Worm (Caenorhabditis elegans): ENCODE measurements around the gene Y73F8A.32.

Y73F8A.32 gene

DNA sequence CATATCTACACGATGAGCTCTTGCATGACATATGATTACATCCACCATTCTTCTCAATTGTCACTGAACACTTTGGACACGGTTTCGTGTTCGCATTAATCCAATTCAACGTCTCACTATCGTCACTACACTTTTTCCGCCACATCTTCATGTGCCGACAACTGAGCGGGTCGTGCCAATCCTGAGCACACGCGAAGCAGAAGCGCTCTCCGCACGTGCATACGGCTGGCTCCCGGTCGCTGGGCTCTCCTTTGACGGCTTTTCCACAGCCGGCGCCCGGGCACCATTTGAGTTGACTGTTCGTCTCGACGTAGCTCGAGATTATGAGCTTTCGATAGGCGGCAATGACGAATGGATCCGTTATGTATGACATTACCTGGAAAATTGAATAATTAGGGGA is 4.5 kb upstream of the Y73F8A.32 start:
- TF ChIP-seq efl-1 (GFP tag; optimal IDR thresholded peaks at IDR 0.05) (no peak), Y67H2A.10 (GFP tag; conservative IDR thresholded peaks at IDR 0.05) (no peak), egl-44 (GFP tag; IDR thresholded peaks at IDR 0.05) (no peak), snpc-4 (GFP tag; optimal IDR thresholded peaks at IDR 0.05) (no peak), snpc-4 (tag; optimal IDR thresholded peaks at IDR 0.05) (no peak), gei-17 (GFP tag; optimal IDR thresholded peaks at IDR 0.05) (no peak), athp-1 (tag; optimal IDR thresholded peaks at IDR 0.05) (no peak), madf-10 (tag; optimal IDR thresholded peaks at IDR 0.05) (no peak), ceh-91 (GFP tag; IDR thresholded peaks at IDR 0.05) (no peak), mcd-1 (GFP tag; IDR thresholded peaks at IDR 0.05) (no peak), Y79H2A.3 (GFP tag; conservative IDR thresholded peaks at IDR 0.05) (no peak), lin-40 (tag; optimal IDR thresholded peaks at IDR 0.05) (no peak), ceh-58 (GFP tag; IDR thresholded peaks at IDR 0.05) (no peak), lin-35 (GFP tag; optimal IDR thresholded peaks at IDR 0.05) (no peak), Y95B8A.8 (GFP tag; IDR thresholded peaks at IDR 0.05) (no peak), zfh-2 (GFP tag; conservative IDR thresholded peaks at IDR 0.05) (peak; percentile 76), egrh-3 (GFP tag; IDR thresholded peaks at IDR 0.05) (peak; percentile 46; the same call in 1 of the 2 replicates), madf-3 (GFP tag; IDR thresholded peaks at IDR 0.05) (no peak), aptf-2 (GFP tag; conservative IDR thresholded peaks at IDR 0.05) (no peak), C06A6.2 (GFP tag; conservative IDR thresholded peaks at IDR 0.05) (no peak), F57C9.4 (tag; optimal IDR thresholded peaks at IDR 0.05) (no peak), attf-6 (GFP tag; IDR thresholded peaks at IDR 0.05) (peak; percentile 71), dox-1 (GFP tag; IDR thresholded peaks at IDR 0.05) (no peak), zim-3 (tag; optimal IDR thresholded peaks at IDR 0.05) (no peak), ztf-6 (GFP tag; IDR thresholded peaks at IDR 0.05) (no peak), bed-2 (GFP tag; IDR thresholded peaks at IDR 0.05) (no peak)

DNA sequence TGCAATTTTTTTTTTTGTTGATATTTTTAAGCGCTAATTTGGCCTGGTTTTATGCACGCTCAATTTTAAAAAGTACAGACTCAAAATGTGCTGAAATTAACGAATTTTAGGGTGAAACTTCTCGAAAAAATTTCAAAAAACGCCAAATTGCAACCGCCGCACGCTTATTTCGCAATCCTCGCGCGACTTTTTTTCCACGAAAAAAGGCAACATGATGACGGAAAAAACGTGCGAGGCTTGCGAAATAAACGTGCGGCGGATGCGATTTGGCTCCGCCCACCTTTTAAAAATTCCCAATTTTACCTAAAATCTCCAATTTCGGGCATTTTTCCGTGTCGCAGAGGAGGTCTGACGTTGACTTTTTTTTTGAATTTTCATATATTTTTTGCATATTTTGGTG is 3.7 kb upstream of the Y73F8A.32 start:
- TF ChIP-seq let-526 (GFP tag; IDR thresholded peaks at IDR 0.05), result no peak
- TF ChIP-seq sdz-38 (tag; optimal IDR thresholded peaks at IDR 0.05), result no peak
- no peak for TF ChIP-seq madf-10 (tag; optimal IDR thresholded peaks at IDR 0.05)
- no peak for TF ChIP-seq T26A5.8 (tag; optimal IDR thresholded peaks at IDR 0.05)
- no peak for TF ChIP-seq nhr-179 (tag; optimal IDR thresholded peaks at IDR 0.05)
- no peak for TF ChIP-seq mel-28 (tag; optimal IDR thresholded peaks at IDR 0.05; ENCODE audit: borderline replicate concordance)
- TF ChIP-seq F10E7.11 (tag; optimal IDR thresholded peaks at IDR 0.05), result no peak
- no peak for TF ChIP-seq F57A8.1 (GFP tag; optimal IDR thresholded peaks at IDR 0.05)
- peak; percentile 6; the same call in 1 of the 2 replicates for TF ChIP-seq egrh-3 (GFP tag; IDR thresholded peaks at IDR 0.05)
- no peak for TF ChIP-seq ztf-18 (tag; optimal IDR thresholded peaks at IDR 0.05)
- no peak for TF ChIP-seq dpl-1 (GFP tag; optimal IDR thresholded peaks at IDR 0.05)
- TF ChIP-seq mcd-1 (GFP tag; IDR thresholded peaks at IDR 0.05), result no peak
- TF ChIP-seq mxl-1 (tag; optimal IDR thresholded peaks at IDR 0.05), result no peak
- TF ChIP-seq snpc-4 (GFP tag; optimal IDR thresholded peaks at IDR 0.05), result no peak
- peak in 3 of 4 experiments; percentile 69 to 90 (median 84) for TF ChIP-seq snpc-4 (tag; optimal IDR thresholded peaks at IDR 0.05)
- 0 out of 2 replicates have a peak, but pooled peaks have one; percentile 13 for TF ChIP-seq dox-1 (GFP tag; IDR thresholded peaks at IDR 0.05)
- no peak for TF ChIP-seq sea-2 (GFP tag; IDR thresholded peaks at IDR 0.05)
- no peak for TF ChIP-seq lin-40 (tag; optimal IDR thresholded peaks at IDR 0.05)
- no peak for TF ChIP-seq C17E4.6 (GFP tag; IDR thresholded peaks at IDR 0.05)
- no peak for TF ChIP-seq akir-1 (GFP tag; optimal IDR thresholded peaks at IDR 0.05)
- TF ChIP-seq attf-6 (GFP tag; IDR thresholded peaks at IDR 0.05), result peak; percentile 86
- no peak for TF ChIP-seq cebp-1 (GFP tag; IDR thresholded peaks at IDR 0.05)
- TF ChIP-seq cebp-1 (tag; optimal IDR thresholded peaks at IDR 0.05), result peak; percentile 84
- no peak for TF ChIP-seq Y53G8AR.9 (GFP tag; conservative IDR thresholded peaks at IDR 0.05)
- TF ChIP-seq nfyb-1 (GFP tag; IDR thresholded peaks at IDR 0.05), result 0 out of 2 replicates have a peak, but pooled peaks have one; percentile 16
- TF ChIP-seq lsl-1 (GFP tag; optimal IDR thresholded peaks at IDR 0.05), result peak; percentile 20
- no peak for TF ChIP-seq C06A6.2 (GFP tag; conservative IDR thresholded peaks at IDR 0.05)
- no peak for TF ChIP-seq ztf-3 (GFP tag; optimal IDR thresholded peaks at IDR 0.05)
- TF ChIP-seq tbp1 (GFP tag; optimal IDR thresholded peaks at IDR 0.05), result peak; percentile 28
- no peak for TF ChIP-seq B0261.1 (tag; optimal IDR thresholded peaks at IDR 0.05)
- TF ChIP-seq pha-4 (tag; optimal IDR thresholded peaks at IDR 0.05), result no peak
- TF ChIP-seq lin-54 (GFP tag; optimal IDR thresholded peaks at IDR 0.05), result no peak
